Worm (Caenorhabditis elegans): Measurements from ENCODE around the gene F23A7.5.

The F23A7.5 gene

DNA sequence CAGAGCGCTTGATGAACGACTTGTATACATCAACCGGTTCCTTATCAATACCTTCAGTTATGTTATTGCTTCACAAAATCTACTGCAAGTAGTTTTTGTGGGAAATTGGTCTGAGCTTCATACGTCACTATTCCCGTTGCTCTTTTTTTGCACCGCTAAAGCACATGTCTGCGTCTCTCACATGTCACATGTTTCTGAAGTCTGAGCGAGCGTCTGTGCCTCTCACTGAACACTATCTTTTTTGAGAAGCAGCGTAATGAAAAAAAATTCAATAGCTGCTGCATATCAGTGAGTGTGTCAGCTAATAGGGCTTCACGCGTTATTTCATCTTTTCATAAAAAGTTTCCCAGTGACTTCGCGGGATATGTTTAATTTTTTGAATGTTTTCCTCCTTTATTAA, 10.4 kb upstream of the F23A7.5 start:
- TF ChIP-seq ces-1 (GFP tag; optimal IDR thresholded peaks at IDR 0.05) (no peak), lin-1 (GFP tag; IDR thresholded peaks at IDR 0.05) (no peak), nhr-6 (tag; optimal IDR thresholded peaks at IDR 0.05) (no peak), pqm-1 (tag; optimal IDR thresholded peaks at IDR 0.05) (no peak), hif-1 (tag; optimal IDR thresholded peaks at IDR 0.05) (peak in 1 of 2 experiments; percentile 9), ceh-44 (GFP tag; IDR thresholded peaks at IDR 0.05) (no peak), php-3 (GFP tag; IDR thresholded peaks at IDR 0.05) (no peak), spr-3 (GFP tag; optimal IDR thresholded peaks at IDR 0.05) (no peak), mes-2 (tag; optimal IDR thresholded peaks at IDR 0.05; ENCODE audit: poor library complexity, severe bottlenecking) (no peak), snpc-4 (tag; optimal IDR thresholded peaks at IDR 0.05) (no peak), Y105C5A.15 (GFP tag; IDR thresholded peaks at IDR 0.05) (no peak), mxl-3 (GFP tag; optimal IDR thresholded peaks at IDR 0.05) (peak; percentile 24), F10B5.3 (tag; optimal IDR thresholded peaks at IDR 0.05) (no peak), dmd-8 (GFP tag; IDR thresholded peaks at IDR 0.05) (no peak), hlh-11 (tag; optimal IDR thresholded peaks at IDR 0.05) (peak; percentile 37), F26F4.8 (GFP tag; conservative IDR thresholded peaks at IDR 0.05) (no peak), lsy-2 (tag; optimal IDR thresholded peaks at IDR 0.05) (no peak), T26A8.4 (GFP tag; IDR thresholded peaks at IDR 0.05) (0 out of 2 replicates have a peak, but pooled peaks have one; percentile 43), madf-5 (GFP tag; IDR thresholded peaks at IDR 0.05) (no peak), hlh-30 (tag; optimal IDR thresholded peaks at IDR 0.05; ENCODE audit: insufficient read depth) (peak; percentile 96), zfp-2 (tag; optimal IDR thresholded peaks at IDR 0.05) (no peak), arid-1 (GFP tag; conservative IDR thresholded peaks at IDR 0.05) (no peak), nhr-41 (GFP tag; IDR thresholded peaks at IDR 0.05) (no peak), ceh-20 (GFP tag; IDR thresholded peaks at IDR 0.05) (no peak), attf-4 (tag; optimal IDR thresholded peaks at IDR 0.05) (no peak), egl-43 (GFP tag; IDR thresholded peaks at IDR 0.05) (no peak), ama-1 (optimal IDR thresholded peaks at IDR 0.05) (no peak), T20F7.1 (GFP tag; optimal IDR thresholded peaks at IDR 0.05) (no peak), sdz-12 (GFP tag; optimal IDR thresholded peaks at IDR 0.05) (no peak), mxl-2 (GFP tag; conservative IDR thresholded peaks at IDR 0.05) (no peak), duxl-1 (tag; optimal IDR thresholded peaks at IDR 0.05; ENCODE audit: poor library complexity) (no peak), gei-8 (GFP tag; optimal IDR thresholded peaks at IDR 0.05) (no peak), unc-130 (GFP tag; optimal IDR thresholded peaks at IDR 0.05) (no peak), nhr-28 (tag; optimal IDR thresholded peaks at IDR 0.05) (peak; percentile 21), Y5F2A.4 (GFP tag; optimal IDR thresholded peaks at IDR 0.05) (no peak), pha-4 (GFP tag; IDR thresholded peaks at IDR 0.05) (no peak), pha-4 (tag; optimal IDR thresholded peaks at IDR 0.05) (no peak), mep-1 (tag; optimal IDR thresholded peaks at IDR 0.05) (peak; percentile 30), lin-29 (GFP tag; IDR thresholded peaks at IDR 0.05) (no peak), mdt-29 (GFP tag; IDR thresholded peaks at IDR 0.05) (no peak), ceh-62 (tag; optimal IDR thresholded peaks at IDR 0.05) (no peak), unc-62 (GFP tag; optimal IDR thresholded peaks at IDR 0.05 in 1 of 2) (no peak), unc-62 (tag; optimal IDR thresholded peaks at IDR 0.05) (no peak), nhr-111 (GFP tag; optimal IDR thresholded peaks at IDR 0.05) (no peak), mdl-1 (tag; optimal IDR thresholded peaks at IDR 0.05) (peak in 1 of 2 experiments; percentile 60), cey-2 (tag; optimal IDR thresholded peaks at IDR 0.05; ENCODE audit: borderline replicate concordance, insufficient read depth) (no peak), nhr-11 (tag; optimal IDR thresholded peaks at IDR 0.05) (peak; percentile 3), rbr-2 (tag; optimal IDR thresholded peaks at IDR 0.05) (no peak), nhr-42 (GFP tag; IDR thresholded peaks at IDR 0.05) (no peak), daf-16 (GFP tag; optimal IDR thresholded peaks at IDR 0.05) (no peak), daf-16 (tag; optimal IDR thresholded peaks at IDR 0.05) (peak; percentile 23), vab-7 (GFP tag; IDR thresholded peaks at IDR 0.05) (no peak)
